Fruit fly (Drosophila melanogaster) whole organism, larva: ENCODE results near the gene CG12605.
A peak's percentile ranks its signal among the peaks of the same experiment; 100 is the strongest.

ENCODE experiments used
- noc ChIP-seq: fragments of 200-800 bp; sonication (Bioruptor generic); optimal IDR thresholded peaks from 3 replicates; lab custom pipeline; 2019; ENCODE audit warnings: missing biosample characterization, mild to moderate bottlenecking, missing genetic modification characterization, moderate library complexity

Gene CG12605

dm6 chr3L:3963979-3964378 lies 592 bp downstream of the CG12605 start:
- no peak for TF ChIP-seq noc (tag; lab: Kevin White, UChicago)

- TF ChIP-seq noc (tag; lab: Kevin White, UChicago), result no peak
These were observed 3.6 kb downstream of the CG12605 start for dm6 chr3L:3960877-3961417.

- TF ChIP-seq noc (tag; lab: Kevin White, UChicago), result peak; percentile 83
These were observed 12.1 kb downstream of the CG12605 start, which contains the start of gene CG14984 for dm6 chr3L:3952468-3952867. CG14984 (minus strand) TSS chr3L:3952550.

- no peak for TF ChIP-seq noc (tag; lab: Kevin White, UChicago)
These were observed 12.7 kb downstream of the CG12605 start for dm6 chr3L:3951875-3952274.

dm6 chr3L:3949205-3949604 lies 15.4 kb downstream of the CG12605 start, which contains the start of gene CG14983:
CG14983 (minus strand) TSS chr3L:3949305.
- TF ChIP-seq noc (tag; lab: Kevin White, UChicago), result no peak

dm6 chr3L:3947301-3947941 lies 17.1 kb downstream of the CG12605 start, which contains the start of gene CG10853:
CG10853 (plus strand) TSS chr3L:3947891.
- no peak for TF ChIP-seq noc (tag; lab: Kevin White, UChicago)

dm6 chr3L:3942241-3943028 lies 22.1 kb downstream of the CG12605 start, which contains the start of the genes CG10863 and CG14982:
CG10863 (minus strand) TSS chr3L:3942465.
CG14982 (plus strand) TSS chr3L:3942710.
- peak; percentile 80 for TF ChIP-seq noc (tag; lab: Kevin White, UChicago)

- peak; percentile 77 for TF ChIP-seq noc (tag; lab: Kevin White, UChicago)
These were observed 24.3 kb downstream of the CG12605 start, which contains the start of gene CG12766 for dm6 chr3L:3940075-3940819. CG12766 (minus strand) TSS chr3L:3940125.

- no peak for TF ChIP-seq noc (tag; lab: Kevin White, UChicago)
These were observed 26.8 kb downstream of the CG12605 start, which contains the start of gene CG10866 for dm6 chr3L:3937806-3938205. CG10866 (minus strand) TSS chr3L:3937992.

- peak; percentile 81 for TF ChIP-seq noc (tag; lab: Kevin White, UChicago)
These were observed 28.9 kb downstream of the CG12605 start, which contains the start of gene Eip63F-1 for dm6 chr3L:3935567-3936207. Eip63F-1 (minus strand) TSS chr3L:3935617.

- TF ChIP-seq noc (tag; lab: Kevin White, UChicago), result no peak
These were observed 30.5 kb downstream of the CG12605 start for dm6 chr3L:3934110-3934509.

- no peak for TF ChIP-seq noc (tag; lab: Kevin White, UChicago)
These were observed 31.0 kb downstream of the CG12605 start for dm6 chr3L:3933599-3933998.

- TF ChIP-seq noc (tag; lab: Kevin White, UChicago), result peak; percentile 31
These were observed 31.8 kb downstream of the CG12605 start for dm6 chr3L:3932742-3933289.

- TF ChIP-seq noc (tag; lab: Kevin White, UChicago), result peak; percentile 23
These were observed 32.8 kb downstream of the CG12605 start for dm6 chr3L:3931778-3932177.
